Worm (Caenorhabditis elegans) whole organism, L2 larva: ENCODE data around the gene C14A11.5.

Experiments
- C34F6.9 ChIP-seq: fragments of 150-350 bp; optimal IDR thresholded peaks from 2 replicates; lab custom pipeline; 2014; ENCODE audit warnings: missing biosample characterization, missing genetic modification characterization
- F13H6.1 ChIP-seq: sonication (generic microtip); optimal IDR thresholded peaks from 2 replicates; lab custom pipeline; 2016; ENCODE audit warnings: missing genetic modification characterization, missing compliant biosample characterization
- R02D3.7 ChIP-seq: fragments of 150-350 bp; optimal IDR thresholded peaks from 2 replicates; lab custom pipeline; 2014; ENCODE audit warnings: missing biosample characterization, missing genetic modification characterization
- Y55F3AM.14 ChIP-seq: fragments of 200-800 bp; sonication (Bioruptor generic); optimal IDR thresholded peaks from 2 replicates; lab custom pipeline; 2018; ENCODE audit warnings: mild to moderate bottlenecking, missing genetic modification characterization, missing compliant biosample characterization
- ZK546.5 ChIP-seq: sonication (generic microtip); optimal IDR thresholded peaks from 2 replicates; lab custom pipeline; 2017; ENCODE audit warnings: missing biosample characterization, missing genetic modification characterization
- alr-1 ChIP-seq: fragments of 150-350 bp; optimal IDR thresholded peaks from 2 replicates; lab custom pipeline; 2014; ENCODE audit warnings: missing biosample characterization, missing genetic modification characterization
- aly-2 ChIP-seq: fragments of 150-350 bp; optimal IDR thresholded peaks from 2 replicates; lab custom pipeline; 2014; ENCODE audit warnings: missing biosample characterization, missing genetic modification characterization
- ama-1 ChIP-seq: fragments of 150-350 bp; optimal IDR thresholded peaks from 2 replicates; lab custom pipeline; 2018; ENCODE audit warnings: inconsistent platforms
- blmp-1 ChIP-seq: sonication (generic microtip); optimal IDR thresholded peaks from 2 replicates; lab custom pipeline; 2017; ENCODE audit warnings: missing genetic modification characterization, mild to moderate bottlenecking, missing compliant biosample characterization, antibody characterized with exemption, moderate library complexity; ENCODE audit not compliant: insufficient read depth
- ceh-16 ChIP-seq: fragments of 150-350 bp; optimal IDR thresholded peaks from 2 replicates; lab custom pipeline; 2014; ENCODE audit warnings: missing biosample characterization, missing genetic modification characterization
- ceh-82 ChIP-seq: fragments of 150-350 bp; optimal IDR thresholded peaks from 2 replicates; lab custom pipeline; 2014; ENCODE audit warnings: missing biosample characterization, missing genetic modification characterization
- crh-2 ChIP-seq: sonication (generic microtip); optimal IDR thresholded peaks from 2 replicates; lab custom pipeline; 2017; ENCODE audit warnings: missing biosample characterization, missing genetic modification characterization
- dmd-4 ChIP-seq: sonication (generic microtip); optimal IDR thresholded peaks from 2 replicates; lab custom pipeline; 2017; ENCODE audit warnings: missing biosample characterization, missing genetic modification characterization
- egl-27 ChIP-seq: sonication (generic microtip); optimal IDR thresholded peaks from 3 replicates; lab custom pipeline; 2017; ENCODE audit warnings: missing biosample characterization, missing genetic modification reagents, missing genetic modification characterization
- elt-1 ChIP-seq: fragments of 150-350 bp; optimal IDR thresholded peaks from 2 replicates; lab custom pipeline; 2014; ENCODE audit warnings: missing biosample characterization, missing genetic modification characterization
- elt-3 ChIP-seq: sonication (generic microtip); optimal IDR thresholded peaks from 2 replicates; lab custom pipeline; 2017; ENCODE audit warnings: missing biosample characterization, missing genetic modification characterization
- fos-1 ChIP-seq: fragments of 150-350 bp; optimal IDR thresholded peaks from 2 replicates; lab custom pipeline; 2014; ENCODE audit warnings: missing biosample characterization, missing genetic modification characterization
- gmeb-1 ChIP-seq: fragments of 150-350 bp; optimal IDR thresholded peaks from 2 replicates; lab custom pipeline; 2014; ENCODE audit warnings: missing biosample characterization, missing genetic modification characterization
- lin-11 ChIP-seq: fragments of 150-350 bp; sonication (generic microtip); optimal IDR thresholded peaks from 2 replicates; lab custom pipeline; 2014; ENCODE audit warnings: missing biosample characterization, missing genetic modification characterization, inconsistent platforms, mixed read lengths
- lin-13 ChIP-seq: fragments of 150-350 bp; optimal IDR thresholded peaks from 2 replicates; lab custom pipeline; 2014; ENCODE audit warnings: missing biosample characterization, missing genetic modification reagents, missing genetic modification characterization
- lin-39 ChIP-seq: fragments of 150-350 bp; optimal IDR thresholded peaks from 2 replicates; lab custom pipeline; 2014; ENCODE audit warnings: missing biosample characterization, missing genetic modification reagents, missing genetic modification characterization
- lsy-2 ChIP-seq, 2 experiments: fragments of 150-350 bp in 1 of 2; sonication (generic microtip) in 1 of 2; optimal IDR thresholded peaks; 2 replicates each; lab custom pipeline; 2014 to 2017; ENCODE audit warnings: missing biosample characterization in 2 of 2, missing genetic modification characterization in 2 of 2
- mab-5 ChIP-seq: fragments of 150-350 bp; optimal IDR thresholded peaks from 2 replicates; lab custom pipeline; 2014; ENCODE audit warnings: missing biosample characterization, missing genetic modification characterization
- mbf-1 ChIP-seq: sonication (generic microtip); optimal IDR thresholded peaks from 2 replicates; lab custom pipeline; 2017; ENCODE audit warnings: missing biosample characterization, missing genetic modification characterization
- mdl-1 ChIP-seq, 2 experiments: fragments of 150-350 bp in 1 of 2; sonication (generic microtip) in 1 of 2; optimal IDR thresholded peaks; 2 replicates each; lab custom pipeline; 2017; ENCODE audit warnings: missing biosample characterization in 2 of 2, missing genetic modification characterization in 2 of 2
- nhr-10 ChIP-seq: sonication (generic microtip); optimal IDR thresholded peaks from 2 replicates; lab custom pipeline; 2017; ENCODE audit warnings: missing biosample characterization, missing genetic modification characterization
- nhr-11 ChIP-seq: fragments of 150-350 bp; optimal IDR thresholded peaks from 2 replicates; lab custom pipeline; 2014; ENCODE audit warnings: missing biosample characterization, missing genetic modification characterization
- nhr-12 ChIP-seq: fragments of 150-350 bp; optimal IDR thresholded peaks from 2 replicates; lab custom pipeline; 2014; ENCODE audit warnings: missing biosample characterization, missing genetic modification characterization
- nhr-129 ChIP-seq: fragments of 150-350 bp; optimal IDR thresholded peaks from 2 replicates; lab custom pipeline; 2014; ENCODE audit warnings: missing biosample characterization, missing genetic modification characterization
- nhr-21 ChIP-seq: fragments of 150-350 bp; optimal IDR thresholded peaks from 2 replicates; lab custom pipeline; 2014; ENCODE audit warnings: missing biosample characterization, missing genetic modification characterization
- nhr-23 ChIP-seq: fragments of 150-350 bp; optimal IDR thresholded peaks from 2 replicates; lab custom pipeline; 2014; ENCODE audit warnings: missing biosample characterization, missing genetic modification reagents, missing genetic modification characterization
- nhr-237 ChIP-seq: fragments of 150-350 bp; optimal IDR thresholded peaks from 2 replicates; lab custom pipeline; 2014; ENCODE audit warnings: missing biosample characterization, missing genetic modification characterization
- nhr-25 ChIP-seq: fragments of 150-350 bp; sonication (generic microtip); optimal IDR thresholded peaks from 3 replicates; lab custom pipeline; 2014; ENCODE audit warnings: missing biosample characterization, missing genetic modification characterization
- nhr-6 ChIP-seq: fragments of 150-350 bp; optimal IDR thresholded peaks from 2 replicates; lab custom pipeline; 2014; ENCODE audit warnings: missing biosample characterization, missing genetic modification characterization
- nhr-77 ChIP-seq: fragments of 150-350 bp; optimal IDR thresholded peaks from 2 replicates; lab custom pipeline; 2014; ENCODE audit warnings: missing biosample characterization, missing genetic modification characterization
- peb-1 ChIP-seq: fragments of 150-350 bp; optimal IDR thresholded peaks from 2 replicates; lab custom pipeline; 2014; ENCODE audit warnings: missing biosample characterization, missing genetic modification characterization
- sem-4 ChIP-seq: fragments of 150-350 bp; optimal IDR thresholded peaks from 2 replicates; lab custom pipeline; 2014; ENCODE audit warnings: missing biosample characterization, missing genetic modification reagents, missing genetic modification characterization
- skn-1 ChIP-seq: sonication (generic microtip); optimal IDR thresholded peaks from 2 replicates; lab custom pipeline; 2017; ENCODE audit warnings: missing biosample characterization, missing genetic modification characterization
- sma-3 ChIP-seq: sonication (generic microtip); optimal IDR thresholded peaks from 2 replicates; lab custom pipeline; 2016; ENCODE audit warnings: missing genetic modification reagents, missing genetic modification characterization, missing compliant biosample characterization
- sma-9 ChIP-seq, 2 experiments: fragments of 150-350 bp in 1 of 2; sonication (generic microtip) in 1 of 2; optimal IDR thresholded peaks; 2 replicates each; lab custom pipeline; 2014 to 2016; ENCODE audit warnings: missing genetic modification characterization in 2 of 2, mild to moderate bottlenecking in 1 of 2, missing biosample characterization in 1 of 2, missing compliant biosample characterization in 1 of 2, missing genetic modification reagents in 1 of 2, moderate library complexity in 1 of 2
- snpc-4 ChIP-seq: fragments of 150-350 bp; optimal IDR thresholded peaks from 2 replicates; lab custom pipeline; 2014; ENCODE audit warnings: missing biosample characterization, missing genetic modification characterization
- unc-39 ChIP-seq: fragments of 150-350 bp; optimal IDR thresholded peaks from 2 replicates; lab custom pipeline; 2014; ENCODE audit warnings: missing biosample characterization, missing genetic modification characterization
- unc-55 ChIP-seq: fragments of 150-350 bp; sonication (generic microtip); optimal IDR thresholded peaks from 3 replicates; lab custom pipeline; 2014; ENCODE audit warnings: missing biosample characterization, missing genetic modification reagents, missing genetic modification characterization
- unc-62 ChIP-seq: fragments of 150-350 bp; optimal IDR thresholded peaks from 2 replicates; lab custom pipeline; 2014; ENCODE audit warnings: missing biosample characterization, missing genetic modification reagents, missing genetic modification characterization
- zag-1 ChIP-seq: fragments of 150-350 bp; optimal IDR thresholded peaks from 2 replicates; lab custom pipeline; 2014; ENCODE audit warnings: missing biosample characterization, missing genetic modification characterization
- ztf-1 ChIP-seq: fragments of 200-800 bp; sonication (Bioruptor generic); conservative IDR thresholded peaks from 2 replicates; pipeline ENCODE4 v1.3.6; 2022; ENCODE audit warnings: missing genetic modification characterization, missing compliant biosample characterization
- ztf-11 ChIP-seq: sonication (generic microtip); optimal IDR thresholded peaks from 2 replicates; lab custom pipeline; 2017; ENCODE audit warnings: missing biosample characterization, missing genetic modification characterization
- ztf-4 ChIP-seq: fragments of 150-350 bp; optimal IDR thresholded peaks from 2 replicates; lab custom pipeline; 2014; ENCODE audit warnings: missing biosample characterization, missing genetic modification characterization

The C14A11.5 gene

ce11 chrX:2818899-2819298 lies 11.6 kb upstream of the C14A11.5 start:
- TF ChIP-seq nhr-21 (tag; lab: Kevin White, UChicago): peak; percentile 5
- TF ChIP-seq crh-2 (tag; lab: Kevin White, UChicago): no peak
- no peak for TF ChIP-seq lin-11 (tag; lab: Kevin White, UChicago)
- TF ChIP-seq, all 48 proteins: peak for 1

- TF ChIP-seq fos-1 (tag; lab: Kevin White, UChicago) (no peak), lin-13 (GFP tag; lab: Kevin White, UChicago) (no peak), lsy-2 (tag; optimal IDR thresholded peaks at IDR 0.05; lab: Kevin White, UChicago) (peak in 1 of 2 experiments; percentile 13), C34F6.9 (peak; percentile 39), unc-55 (GFP tag; lab: Kevin White, UChicago) (peak; percentile 81), crh-2 (tag; lab: Kevin White, UChicago) (peak; percentile 18)
Observed at ce11 chrX:2814097-2814720, 6.9 kb upstream of the C14A11.5 start, which contains the start of gene C14A11.6. Gene C14A11.6 (minus strand): TSS chrX:2814147.

DNA sequence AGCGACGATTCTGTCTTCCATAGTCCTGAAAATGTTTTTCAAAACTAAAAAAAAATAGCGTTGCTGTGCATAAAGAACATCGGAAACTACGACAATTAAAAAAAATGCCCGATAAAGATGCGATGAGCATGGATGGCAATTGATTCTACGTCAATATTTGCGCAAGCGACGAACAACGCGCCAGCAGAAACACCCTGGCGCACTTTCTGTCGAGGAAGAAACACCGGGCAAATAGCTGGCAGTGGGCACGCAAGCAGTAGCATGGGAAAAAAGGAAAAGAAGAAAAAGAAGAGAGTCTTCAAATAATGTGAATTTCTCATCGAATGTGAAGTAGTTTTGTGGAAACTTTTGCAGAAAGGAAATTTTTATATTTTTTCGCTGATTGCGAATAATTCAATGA lies 2.3 kb upstream of the C14A11.5 start, which contains the start of gene C14A11.9:
Gene C14A11.9, minus strand, starts transcription at position 27 of the 400 bp plus-strand sequence.
- peak; percentile 94 for TF ChIP-seq C34F6.9
- TF ChIP-seq unc-62 (GFP tag; lab: Kevin White, UChicago): no peak
- peak; percentile 95 for TF ChIP-seq unc-55 (GFP tag; lab: Kevin White, UChicago)
- TF ChIP-seq R02D3.7 (tag; lab: Kevin White, UChicago): peak; percentile 6
- no peak for TF ChIP-seq ZK546.5
- TF ChIP-seq aly-2 (tag; lab: Kevin White, UChicago): no peak
- TF ChIP-seq skn-1 (tag; lab: Kevin White, UChicago): no peak
- TF ChIP-seq ztf-1 (GFP tag; lab: Robert Waterston, UW): no peak
- no peak for TF ChIP-seq alr-1 (tag; lab: Kevin White, UChicago)
- TF ChIP-seq peb-1: no peak
- TF ChIP-seq blmp-1 (tag; lab: Kevin White, UChicago): peak; percentile 30
- TF ChIP-seq gmeb-1: peak; percentile 89
- no peak for TF ChIP-seq nhr-11
- TF ChIP-seq elt-3 (tag; lab: Kevin White, UChicago): no peak
- TF ChIP-seq sem-4: peak; percentile 77
- TF ChIP-seq Y55F3AM.14: peak; percentile 72
- TF ChIP-seq ztf-11 (tag; lab: Kevin White, UChicago): no peak
- TF ChIP-seq zag-1 (tag; lab: Kevin White, UChicago): peak; percentile 71
- TF ChIP-seq unc-39: no peak
- TF ChIP-seq ceh-16: peak; percentile 39
- TF ChIP-seq snpc-4: peak; percentile 68
- TF ChIP-seq elt-1: no peak
- peak; percentile 86 for TF ChIP-seq nhr-129 (tag; lab: Kevin White, UChicago)
- TF ChIP-seq mab-5 (tag; lab: Kevin White, UChicago): peak; percentile 90
- no peak for TF ChIP-seq nhr-237 (tag; lab: Kevin White, UChicago)
- TF ChIP-seq nhr-6: peak; percentile 61
- no peak for TF ChIP-seq dmd-4 (tag; lab: Kevin White, UChicago)
- peak; percentile 92 for TF ChIP-seq egl-27
- TF ChIP-seq lin-13 (GFP tag; lab: Kevin White, UChicago): peak; percentile 90
- no peak for TF ChIP-seq nhr-77
- TF ChIP-seq fos-1 (tag; lab: Kevin White, UChicago): peak; percentile 86
- no peak for TF ChIP-seq nhr-23 (tag; lab: Kevin White, UChicago)
- TF ChIP-seq mbf-1 (tag; lab: Kevin White, UChicago): no peak
- TF ChIP-seq nhr-25 (tag; lab: Kevin White, UChicago): peak; percentile 78
- TF ChIP-seq ama-1 (lab: Kevin White, UChicago): no peak
- TF ChIP-seq lin-39 (tag; lab: Kevin White, UChicago): no peak
- TF ChIP-seq nhr-12 (tag; lab: Kevin White, UChicago): peak; percentile 38
- peak; percentile 77 for TF ChIP-seq sma-3 (GFP tag; lab: Kevin White, UChicago)
- peak; percentile 88 for TF ChIP-seq F13H6.1
- peak; percentile 72 for TF ChIP-seq ceh-82 (tag; lab: Kevin White, UChicago)
- peak; percentile 93 for TF ChIP-seq sma-9 (GFP tag; optimal IDR thresholded peaks at IDR 0.05; lab: Kevin White, UChicago)
- no peak for TF ChIP-seq sma-9 (tag; optimal IDR thresholded peaks at IDR 0.05; lab: Kevin White, UChicago)
- TF ChIP-seq lsy-2 (tag; optimal IDR thresholded peaks at IDR 0.05; lab: Kevin White, UChicago): peak; percentile 87 to 92
- no peak for TF ChIP-seq nhr-10 (tag; lab: Kevin White, UChicago)
- TF ChIP-seq lin-11 (tag; lab: Kevin White, UChicago): peak; percentile 89
- peak; percentile 88 for TF ChIP-seq nhr-21 (tag; lab: Kevin White, UChicago)
- TF ChIP-seq crh-2 (tag; lab: Kevin White, UChicago): peak; percentile 92
- peak; percentile 70 for TF ChIP-seq ztf-4 (tag; lab: Kevin White, UChicago)
- peak in 1 of 2 experiments; percentile 73 for TF ChIP-seq mdl-1 (tag; optimal IDR thresholded peaks at IDR 0.05; lab: Kevin White, UChicago)
